Fruit fly (Drosophila melanogaster) whole organism, embryonic: ENCODE measurements around the gene CG42402.

Source experiments
- Adf1 ChIP-seq: fragments of 200-800 bp; sonication (Bioruptor generic); IDR thresholded peaks from 2 replicates; pipeline ENCODE4 v1.3.6; 2022; ENCODE audit warnings: missing biosample characterization, missing genetic modification characterization
- Awh ChIP-seq: fragments of 200-800 bp; sonication (Bioruptor generic); IDR thresholded peaks from 2 replicates; pipeline ENCODE4, ENCODE4 v1.3.6; 2022; ENCODE audit warnings: missing biosample characterization, missing genetic modification characterization
- CG10209 ChIP-seq: fragments of 200-800 bp; sonication (Bioruptor generic); optimal IDR thresholded peaks from 3 replicates; lab custom pipeline; 2017; ENCODE audit warnings: missing biosample characterization, mild to moderate bottlenecking, missing genetic modification characterization, missing genetic modification reagents
- CG10321 ChIP-seq: fragments of 200-800 bp; sonication (Bioruptor generic); IDR thresholded peaks from 2 replicates; pipeline ENCODE4 v1.3.6; 2022; ENCODE audit warnings: missing biosample characterization, missing genetic modification characterization
- CG10565 ChIP-seq: fragments of 200-800 bp; sonication (Bioruptor generic); optimal IDR thresholded peaks from 3 replicates; lab custom pipeline; 2016; ENCODE audit warnings: missing biosample characterization, mild to moderate bottlenecking, missing genetic modification characterization
- CG10979 ChIP-seq: fragments of 200-800 bp; sonication (Bioruptor generic); optimal IDR thresholded peaks from 2 replicates; lab custom pipeline; 2018; ENCODE audit warnings: missing biosample characterization, mild to moderate bottlenecking, missing genetic modification characterization, moderate library complexity
- CG13775 ChIP-seq: fragments of 200-800 bp; sonication (Bioruptor generic); optimal IDR thresholded peaks from 3 replicates; lab custom pipeline; 2017; ENCODE audit warnings: missing biosample characterization, mild to moderate bottlenecking, missing genetic modification characterization
- CG14860 ChIP-seq: fragments of 200-800 bp; sonication (Bioruptor generic); IDR thresholded peaks from 3 replicates; pipeline ENCODE4 v1.3.6; 2022; ENCODE audit warnings: missing biosample characterization, missing genetic modification characterization; ENCODE audit not compliant: partially characterized antibody
- CG15514 ChIP-seq: fragments of 200-800 bp; sonication (Bioruptor generic); optimal IDR thresholded peaks from 3 replicates; lab custom pipeline; 2017; ENCODE audit warnings: missing biosample characterization, missing genetic modification characterization, mild to moderate bottlenecking, moderate library complexity, missing genetic modification reagents
- CG17328 ChIP-seq: fragments of 200-800 bp; sonication (Bioruptor generic); IDR thresholded peaks from 2 replicates; pipeline ENCODE4 v1.3.6; 2022; ENCODE audit warnings: missing biosample characterization, missing genetic modification characterization
- CG2889 ChIP-seq: fragments of 200-800 bp; sonication (Bioruptor generic); IDR thresholded peaks from 3 replicates; pipeline ENCODE4 v1.3.6; 2022; ENCODE audit warnings: missing biosample characterization, missing genetic modification characterization
- CG32767 ChIP-seq: fragments of 200-800 bp; sonication (Bioruptor generic); IDR thresholded peaks from 2 replicates; pipeline ENCODE4 v1.3.6; 2022; ENCODE audit warnings: missing biosample characterization, missing genetic modification characterization
- CG3726 ChIP-seq: fragments of 200-800 bp; sonication (Bioruptor generic); IDR thresholded peaks from 3 replicates; pipeline ENCODE4, ENCODE4 v1.3.6; 2022; ENCODE audit warnings: missing biosample characterization, missing genetic modification characterization
- CG3847 ChIP-seq: fragments of 200-800 bp; sonication (Bioruptor generic); IDR thresholded peaks from 2 replicates; pipeline ENCODE4 v1.3.6; 2022; ENCODE audit warnings: missing biosample characterization, missing genetic modification characterization
- CG4707 ChIP-seq: fragments of 200-800 bp; sonication (Bioruptor generic); optimal IDR thresholded peaks from 2 replicates; lab custom pipeline; 2018; ENCODE audit warnings: missing biosample characterization, mild to moderate bottlenecking, missing genetic modification characterization, moderate library complexity
- CG5180 ChIP-seq: fragments of 200-800 bp; sonication (Bioruptor generic); optimal IDR thresholded peaks from 3 replicates; lab custom pipeline; 2017; ENCODE audit warnings: missing biosample characterization, missing genetic modification characterization, mild to moderate bottlenecking, moderate library complexity, missing genetic modification reagents
- CG7745 ChIP-seq: fragments of 200-800 bp; sonication (Bioruptor generic); optimal IDR thresholded peaks from 2 replicates; lab custom pipeline; 2018; ENCODE audit warnings: missing biosample characterization, mild to moderate bottlenecking, missing genetic modification characterization, moderate library complexity
- D19B ChIP-seq: fragments of 200-800 bp; sonication (Bioruptor generic); optimal IDR thresholded peaks from 2 replicates; lab custom pipeline; 2017; ENCODE audit warnings: missing biosample characterization, mild to moderate bottlenecking, missing genetic modification characterization
- Deaf1 ChIP-seq: fragments of 200-800 bp; optimal IDR thresholded peaks from 3 replicates; lab custom pipeline; 2019; ENCODE audit warnings: missing biosample characterization, mild to moderate bottlenecking, missing genetic modification characterization, moderate library complexity
- Gug ChIP-seq: fragments of 200-800 bp; sonication (Bioruptor generic); IDR thresholded peaks from 4 replicates; pipeline ENCODE4 v1.3.6; 2022; ENCODE audit warnings: missing biosample characterization, missing genetic modification characterization
- HLH4C ChIP-seq: fragments of 200-800 bp; sonication (Bioruptor generic); IDR thresholded peaks from 3 replicates; pipeline ENCODE4 v1.3.6; 2022; ENCODE audit warnings: missing biosample characterization, missing genetic modification characterization; ENCODE audit not compliant: partially characterized antibody
- Hand ChIP-seq: fragments of 200-800 bp; sonication (Bioruptor generic); optimal IDR thresholded peaks from 2 replicates; lab custom pipeline; 2017; ENCODE audit warnings: mild to moderate bottlenecking, missing biosample characterization, missing genetic modification reagents, missing genetic modification characterization
- HmgD ChIP-seq: fragments of 200-800 bp; sonication (Bioruptor generic); optimal IDR thresholded peaks from 3 replicates; lab custom pipeline; 2016; ENCODE audit warnings: missing biosample characterization, missing genetic modification characterization
- HmgZ ChIP-seq: fragments of 200-800 bp; sonication (Bioruptor generic); optimal IDR thresholded peaks from 2 replicates; lab custom pipeline; 2018; ENCODE audit warnings: missing biosample characterization, mild to moderate bottlenecking, missing genetic modification characterization
- Hr78 ChIP-seq, 2 experiments: fragments of 200-800 bp in 1 of 2; fragments of >200 bp in 1 of 2; sonication (Bioruptor generic) in 1 of 2; optimal IDR thresholded peaks; 2 replicates each; lab custom pipeline; 2017 to 2019; ENCODE audit warnings: missing biosample characterization in 2 of 2, missing genetic modification characterization in 2 of 2, mild to moderate bottlenecking in 1 of 2, moderate library complexity in 1 of 2
- Lhr ChIP-seq: fragments of 200-800 bp; sonication (Bioruptor generic); optimal IDR thresholded peaks from 3 replicates; lab custom pipeline; 2017; ENCODE audit warnings: mild to moderate bottlenecking, missing biosample characterization, missing genetic modification reagents, missing genetic modification characterization
- MBD-R2 ChIP-seq: fragments of 200-800 bp; sonication (Bioruptor generic); IDR thresholded peaks from 2 replicates; pipeline ENCODE4 v1.3.6; 2022; ENCODE audit warnings: missing biosample characterization, missing genetic modification characterization
- Med ChIP-seq: fragments of 200-800 bp; sonication (Bioruptor generic); peaks from one replicate; lab custom pipeline; 2016; ENCODE audit warnings: missing biosample characterization, missing genetic modification characterization, mild to moderate bottlenecking, inconsistent platforms, moderate library complexity
- NC2β ChIP-seq: fragments of 200-800 bp; sonication (Bioruptor generic); optimal IDR thresholded peaks from 2 replicates; lab custom pipeline; 2016; ENCODE audit warnings: missing biosample characterization, missing genetic modification characterization
- Neu2 ChIP-seq: fragments of 200-800 bp; sonication (Bioruptor generic); optimal IDR thresholded peaks from 3 replicates; lab custom pipeline; 2016; ENCODE audit warnings: missing biosample characterization, missing genetic modification characterization, borderline replicate concordance
- Optix ChIP-seq: fragments of 200-800 bp; sonication (Bioruptor generic); IDR thresholded peaks from 3 replicates; pipeline ENCODE4 v1.3.6; 2022; ENCODE audit warnings: missing biosample characterization, missing genetic modification characterization
- Scr ChIP-seq: fragments of 200-800 bp; sonication (Bioruptor generic); IDR thresholded peaks from 2 replicates; pipeline ENCODE4 v1.3.6; 2022; ENCODE audit warnings: missing biosample characterization, missing genetic modification characterization; ENCODE audit not compliant: partially characterized antibody
- Sry-δ ChIP-seq: fragments of 200-800 bp; sonication (Bioruptor generic); optimal IDR thresholded peaks from 2 replicates; lab custom pipeline; 2016; ENCODE audit warnings: missing biosample characterization, missing genetic modification characterization
- Vsx1 ChIP-seq: fragments of 200-800 bp; sonication (Bioruptor generic); optimal IDR thresholded peaks from 2 replicates; lab custom pipeline; 2017; ENCODE audit warnings: missing biosample characterization, mild to moderate bottlenecking, missing genetic modification characterization, missing genetic modification reagents
- amos ChIP-seq: fragments of 200-800 bp; sonication (Bioruptor generic); IDR thresholded peaks from 2 replicates; pipeline ENCODE4 v1.3.6; 2022; ENCODE audit warnings: missing biosample characterization, missing genetic modification characterization; ENCODE audit not compliant: partially characterized antibody
- aop ChIP-seq: fragments of 200-800 bp; sonication (Bioruptor generic); IDR thresholded peaks from 2 replicates; pipeline ENCODE4 v1.3.6; 2022; ENCODE audit warnings: missing biosample characterization, missing genetic modification characterization
- ato ChIP-seq: fragments of 200-800 bp; sonication (Bioruptor generic); IDR thresholded peaks from 2 replicates; pipeline ENCODE4 v1.3.6; 2022; ENCODE audit warnings: missing biosample characterization, missing genetic modification characterization; ENCODE audit not compliant: partially characterized antibody
- bbx ChIP-seq: fragments of 200-800 bp; sonication (Bioruptor generic); IDR thresholded peaks from 2 replicates; pipeline ENCODE4 v1.3.6; 2022; ENCODE audit warnings: missing biosample characterization, missing genetic modification characterization; ENCODE audit not compliant: partially characterized antibody
- btn ChIP-seq: fragments of 200-800 bp; sonication (Bioruptor generic); optimal IDR thresholded peaks from 2 replicates; lab custom pipeline; 2016; ENCODE audit warnings: missing biosample characterization, missing genetic modification characterization
- chif ChIP-seq, 2 experiments: fragments of 200-800 bp; sonication (Bioruptor generic); optimal IDR thresholded peaks; 3 replicates each; lab custom pipeline; 2016; ENCODE audit warnings: missing biosample characterization in 2 of 2, missing genetic modification characterization in 2 of 2
- chn ChIP-seq: fragments of 200-800 bp; sonication (Bioruptor generic); optimal IDR thresholded peaks from 2 replicates; lab custom pipeline; 2016; ENCODE audit warnings: missing biosample characterization, missing genetic modification characterization
- ci ChIP-seq: fragments of 200-800 bp; sonication (Bioruptor generic); IDR thresholded peaks from 3 replicates; pipeline ENCODE4 v1.3.6; 2022; ENCODE audit warnings: missing biosample characterization, missing genetic modification characterization
- croc ChIP-seq: fragments of 200-800 bp; sonication (Bioruptor generic); conservative IDR thresholded peaks from 3 replicates; pipeline ENCODE4 v1.3.6; 2022; ENCODE audit warnings: missing biosample characterization, missing genetic modification characterization
- insv ChIP-seq, 2 experiments: fragments of 200-800 bp; sonication (Bioruptor generic); optimal IDR thresholded peaks; 3 replicates each; lab custom pipeline; 2016 to 2018; ENCODE audit warnings: missing biosample characterization in 2 of 2, missing genetic modification characterization in 2 of 2
- lilli ChIP-seq: fragments of 200-800 bp; sonication (Bioruptor generic); optimal IDR thresholded peaks from 3 replicates; lab custom pipeline; 2016; ENCODE audit warnings: missing biosample characterization, missing genetic modification characterization
- odd ChIP-seq: fragments of 200-800 bp; sonication (Bioruptor generic); optimal IDR thresholded peaks from 2 replicates; lab custom pipeline; 2017; ENCODE audit warnings: missing biosample characterization, mild to moderate bottlenecking, missing genetic modification characterization
- p53 ChIP-seq: fragments of 200-800 bp; sonication (Bioruptor generic); optimal IDR thresholded peaks from 2 replicates; lab custom pipeline; 2016; ENCODE audit warnings: missing biosample characterization, missing genetic modification characterization
- ro ChIP-seq: fragments of 200-800 bp; sonication (Bioruptor generic); IDR thresholded peaks from 2 replicates; pipeline ENCODE4 v1.3.6; 2022; ENCODE audit warnings: missing biosample characterization, missing genetic modification characterization
- scrt ChIP-seq: fragments of 200-800 bp; sonication (Bioruptor generic); optimal IDR thresholded peaks from 2 replicates; lab custom pipeline; 2018; ENCODE audit warnings: missing biosample characterization, mild to moderate bottlenecking, missing genetic modification characterization, moderate library complexity
- tna ChIP-seq: fragments of 200-800 bp; sonication (Bioruptor generic); IDR thresholded peaks from 2 replicates; pipeline ENCODE4 v1.3.6; 2022; ENCODE audit warnings: missing biosample characterization, missing genetic modification characterization; ENCODE audit not compliant: partially characterized antibody

Gene CG42402

dm6 chr3R:4128337-4128736 is 50.6 kb downstream of the CG42402 start (continued):
- TF ChIP-seq HLH4C (GFP tag; lab: Robert Waterston, UW) = peak; percentile 82
- no peak for TF ChIP-seq Hr78 (GFP tag; optimal IDR thresholded peaks at IDR 0.05; lab: Kevin White, UChicago)
- no peak for TF ChIP-seq Hand (GFP tag; lab: Kevin White, UChicago)
- no peak for TF ChIP-seq chn (GFP tag; lab: Kevin White, UChicago)
- no peak for TF ChIP-seq Gug (GFP tag; lab: Robert Waterston, UW)
- TF ChIP-seq NC2β (GFP tag; lab: Kevin White, UChicago) = no peak
- TF ChIP-seq Deaf1 = no peak
- TF ChIP-seq MBD-R2 (GFP tag; lab: Robert Waterston, UW) = no peak
- TF ChIP-seq p53 (GFP tag; lab: Kevin White, UChicago) = no peak
- peak; percentile 59 for TF ChIP-seq Scr (GFP tag; lab: Robert Waterston, UW)
- TF ChIP-seq Vsx1 (GFP tag; lab: Kevin White, UChicago) = no peak
- no peak for TF ChIP-seq CG10321 (GFP tag; lab: Robert Waterston, UW)
- no peak for TF ChIP-seq CG17328 (GFP tag; lab: Robert Waterston, UW)
- 0 out of 2 replicates have a peak, but pooled peaks have one; percentile 27 for TF ChIP-seq amos
- no peak for TF ChIP-seq btn (GFP tag; lab: Kevin White, UChicago)
- TF ChIP-seq CG32767 (GFP tag; lab: Robert Waterston, UW) = no peak
- TF ChIP-seq CG5180 (GFP tag; lab: Kevin White, UChicago) = no peak
- peak; percentile 58; the same call in 2 of the 3 replicates for TF ChIP-seq CG14860 (GFP tag; lab: Robert Waterston, UW)
- TF ChIP-seq Lhr = no peak
- TF ChIP-seq Med (GFP tag; lab: Kevin White, UChicago) = peak; percentile 10
- TF ChIP-seq Optix (GFP tag; lab: Robert Waterston, UW) = no peak
- no peak for TF ChIP-seq Neu2
- TF ChIP-seq CG2889 (GFP tag; lab: Robert Waterston, UW) = no peak
- no peak for TF ChIP-seq Awh (GFP tag; lab: Robert Waterston, UW)
- no peak for TF ChIP-seq HmgZ (tag; lab: Kevin White, UChicago)
- TF ChIP-seq ro = no peak
- TF ChIP-seq CG13775 (GFP tag; lab: Kevin White, UChicago) = no peak
- TF ChIP-seq insv (GFP tag; optimal IDR thresholded peaks at IDR 0.05; lab: Kevin White, UChicago) = no peak
- TF ChIP-seq chif (GFP tag; optimal IDR thresholded peaks at IDR 0.05; lab: Kevin White, UChicago) = no peak
- TF ChIP-seq Sry-δ = no peak
- no peak for TF ChIP-seq CG10565 (GFP tag; lab: Kevin White, UChicago)
- TF ChIP-seq odd (GFP tag; lab: Kevin White, UChicago) = no peak
- no peak for TF ChIP-seq croc (GFP tag; lab: Robert Waterston, UW)
- TF ChIP-seq aop (GFP tag; lab: Robert Waterston, UW) = no peak
- no peak for TF ChIP-seq bbx
- no peak for TF ChIP-seq lilli (GFP tag; lab: Kevin White, UChicago)
- no peak for TF ChIP-seq CG4707 (GFP tag; lab: Kevin White, UChicago)
- no peak for TF ChIP-seq CG3726 (GFP tag; lab: Robert Waterston, UW)
- TF ChIP-seq HmgD (GFP tag; lab: Kevin White, UChicago) = no peak
- no peak for TF ChIP-seq CG10979 (tag; lab: Kevin White, UChicago)
- TF ChIP-seq CG3847 (GFP tag; lab: Robert Waterston, UW) = no peak
- TF ChIP-seq D19B (GFP tag; lab: Kevin White, UChicago) = peak; percentile 62
- no peak for TF ChIP-seq CG10209 (GFP tag; lab: Kevin White, UChicago)
- TF ChIP-seq ato = no peak
- TF ChIP-seq Adf1 = no peak
- TF ChIP-seq tna = peak; percentile 63; the same call in 1 of the 2 replicates
- no peak for TF ChIP-seq scrt (GFP tag; lab: Kevin White, UChicago)
- no peak for TF ChIP-seq CG15514 (GFP tag; lab: Kevin White, UChicago)
- TF ChIP-seq ci (GFP tag; lab: Robert Waterston, UW) = no peak
- TF ChIP-seq CG7745 (tag; lab: Kevin White, UChicago) = no peak
